Worm (Caenorhabditis elegans): Measurements from ENCODE around the gene mrps-18C.

mrps-18C gene

DNA sequence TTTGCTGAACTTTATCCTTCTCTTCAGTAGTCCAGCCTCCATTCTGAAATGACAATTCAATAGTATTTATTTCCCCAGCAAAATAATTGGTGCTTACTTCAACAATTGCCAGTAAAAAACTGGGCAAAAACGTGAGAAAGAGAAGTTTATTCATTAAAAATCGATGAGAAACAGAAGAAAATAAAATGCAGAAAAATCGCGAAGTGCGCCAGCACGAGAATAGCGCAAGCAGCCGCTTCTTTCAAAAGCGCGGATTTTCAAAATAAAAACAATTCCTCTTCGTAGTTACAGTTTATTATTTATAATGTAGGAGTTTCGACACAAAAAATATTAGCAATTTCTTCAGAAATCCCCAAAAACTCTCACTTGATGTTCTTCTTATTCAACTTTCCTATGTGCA lies 27.5 kb downstream of the mrps-18C start, which contains the start of gene C27F2.9 (continued):
- no peak for TF ChIP-seq bed-2 (GFP tag; IDR thresholded peaks at IDR 0.05)
- no peak for TF ChIP-seq aptf-2 (GFP tag; conservative IDR thresholded peaks at IDR 0.05)
- TF ChIP-seq ztf-26 (tag; optimal IDR thresholded peaks at IDR 0.05): peak; percentile 55
- TF ChIP-seq let-526 (GFP tag; IDR thresholded peaks at IDR 0.05): no peak
- no peak for TF ChIP-seq nhr-120 (GFP tag; IDR thresholded peaks at IDR 0.05)
- no peak for TF ChIP-seq Y67H2A.10 (GFP tag; conservative IDR thresholded peaks at IDR 0.05)
- TF ChIP-seq ceh-27 (GFP tag; optimal IDR thresholded peaks at IDR 0.05): peak; percentile 34
- TF ChIP-seq lin-35 (GFP tag; optimal IDR thresholded peaks at IDR 0.05): peak; percentile 82 to 98 (median 87)
- peak; percentile 97 for TF ChIP-seq dpl-1 (GFP tag; optimal IDR thresholded peaks at IDR 0.05)
- TF ChIP-seq snpc-1.3 (tag; optimal IDR thresholded peaks at IDR 0.05; ENCODE audit: insufficient read depth): peak; percentile 54
- peak; percentile 20 for TF ChIP-seq pha-4 (tag; optimal IDR thresholded peaks at IDR 0.05)
- no peak for TF ChIP-seq hlh-12 (tag; optimal IDR thresholded peaks at IDR 0.05)
- TF ChIP-seq F22D6.2 (tag; optimal IDR thresholded peaks at IDR 0.05): no peak
- no peak for TF ChIP-seq nhr-27 (tag; optimal IDR thresholded peaks at IDR 0.05)
- no peak for TF ChIP-seq lag-1 (GFP tag; IDR thresholded peaks at IDR 0.05)

DNA sequence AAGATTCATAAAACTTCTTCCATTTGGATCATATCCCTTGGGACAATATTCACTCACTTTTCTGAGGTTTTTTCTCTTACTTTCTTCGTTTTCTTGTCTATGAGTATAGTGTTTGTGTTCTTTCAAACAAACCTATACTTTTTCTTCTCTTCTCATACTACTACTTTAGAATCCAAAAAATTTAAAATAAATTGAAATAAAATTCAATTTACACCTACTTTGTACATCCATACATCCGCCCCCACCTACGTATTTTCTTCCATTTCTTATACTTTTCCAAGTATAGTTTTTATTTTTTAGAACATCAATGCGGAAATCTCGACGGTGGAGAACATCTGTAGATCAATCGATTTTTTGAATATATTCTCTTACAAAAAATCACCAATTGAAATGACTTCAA lies 29.9 kb downstream of the mrps-18C start, which contains the start of gene nca-2:
TSS of gene nca-2 (plus strand) at position 301 of the 400 bp plus-strand sequence.
- TF ChIP-seq Y67H2A.10 (GFP tag; conservative IDR thresholded peaks at IDR 0.05) (no peak), F22D6.2 (tag; optimal IDR thresholded peaks at IDR 0.05) (no peak), ztf-18 (tag; optimal IDR thresholded peaks at IDR 0.05) (no peak), egl-18 (GFP tag; IDR thresholded peaks at IDR 0.05) (no peak), F49E8.2 (tag; optimal IDR thresholded peaks at IDR 0.05; ENCODE audit: insufficient read depth) (no peak), rcor-1 (GFP tag; IDR thresholded peaks at IDR 0.05) (no peak), hrde-1 (tag; optimal IDR thresholded peaks at IDR 0.05; ENCODE audit: borderline replicate concordance) (no peak), somi-1 (GFP tag; optimal IDR thresholded peaks at IDR 0.05) (no peak), T07F8.4 (tag; optimal IDR thresholded peaks at IDR 0.05) (no peak)

- no peak for TF ChIP-seq pha-4 (tag; optimal IDR thresholded peaks at IDR 0.05)
- no peak for TF ChIP-seq rpc-1 (optimal IDR thresholded peaks at IDR 0.05)
- no peak for TF ChIP-seq rpc-1 (tag; optimal IDR thresholded peaks at IDR 0.05)
- TF ChIP-seq tbx-9 (tag; optimal IDR thresholded peaks at IDR 0.05; ENCODE audit: borderline replicate concordance): no peak
- no peak for TF ChIP-seq dpff-1 (tag; optimal IDR thresholded peaks at IDR 0.05)
- TF ChIP-seq T07F8.4 (tag; optimal IDR thresholded peaks at IDR 0.05): no peak
- no peak for TF ChIP-seq F57A8.1 (GFP tag; optimal IDR thresholded peaks at IDR 0.05)
- no peak for TF ChIP-seq ama-1 (optimal IDR thresholded peaks at IDR 0.05)
- no peak for TF ChIP-seq ama-1 (GFP tag; optimal IDR thresholded peaks at IDR 0.05)
- TF ChIP-seq efl-1 (GFP tag; optimal IDR thresholded peaks at IDR 0.05): no peak
- TF ChIP-seq lir-1 (GFP tag; conservative IDR thresholded peaks at IDR 0.05): no peak
- no peak for TF ChIP-seq F52B5.7 (tag; optimal IDR thresholded peaks at IDR 0.05)
- no peak for TF ChIP-seq Y79H2A.3 (GFP tag; conservative IDR thresholded peaks at IDR 0.05)
- TF ChIP-seq dpl-1 (GFP tag; optimal IDR thresholded peaks at IDR 0.05): no peak
- TF ChIP-seq aptf-3 (GFP tag; IDR thresholded peaks at IDR 0.05): no peak
- TF ChIP-seq F23B12.7 (tag; optimal IDR thresholded peaks at IDR 0.05; ENCODE audit: insufficient read depth): no peak
These were observed 31.9 kb downstream of the mrps-18C start for ce11 chrIII:4967236-4967635.

DNA sequence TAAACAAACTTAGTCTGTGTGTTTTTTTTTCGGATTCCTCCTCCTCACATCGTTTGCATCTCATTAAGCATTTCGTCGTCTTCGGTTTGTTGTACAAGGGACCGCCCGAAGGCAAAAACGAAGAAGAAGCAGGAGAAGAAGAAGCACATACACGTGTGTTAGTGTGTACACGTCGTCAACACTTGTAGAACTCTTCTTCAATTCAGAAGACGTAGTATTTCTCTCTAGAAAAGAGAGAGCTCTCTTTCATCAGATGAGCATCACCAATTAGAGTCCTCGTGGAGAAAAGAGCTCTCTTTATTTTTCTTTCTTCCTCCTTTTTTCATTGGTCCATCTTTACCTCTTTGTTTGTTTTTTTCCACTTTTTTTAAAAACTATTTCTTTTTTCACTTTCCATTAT lies 32.8 kb downstream of the mrps-18C start:
- TF ChIP-seq ama-1 (optimal IDR thresholded peaks at IDR 0.05) (no peak), ama-1 (GFP tag; optimal IDR thresholded peaks at IDR 0.05) (no peak), ekl-4 (GFP tag; IDR thresholded peaks at IDR 0.05) (no peak), zim-3 (tag; optimal IDR thresholded peaks at IDR 0.05) (no peak), K11D2.4 (GFP tag; IDR thresholded peaks at IDR 0.05) (no peak), lin-54 (GFP tag; optimal IDR thresholded peaks at IDR 0.05) (no peak), D2030.7 (GFP tag; IDR thresholded peaks at IDR 0.05) (no peak), F57A8.1 (GFP tag; optimal IDR thresholded peaks at IDR 0.05) (no peak), nhr-27 (tag; optimal IDR thresholded peaks at IDR 0.05) (no peak)

Measured in whole organism, young adult.